Fruit fly (Drosophila melanogaster) whole organism: ENCODE measurements around the gene Fkbp59.

Experiments used
- CG8478 ChIP-seq: fragments of >200 bp; optimal IDR thresholded peaks from 2 replicates; lab custom pipeline; 2018; ENCODE audit warnings: inconsistent platforms
- EcR ChIP-seq, 2 experiments: fragments of >200 bp; optimal IDR thresholded peaks; 2 replicates each; lab custom pipeline; 2017; ENCODE audit warnings: missing biosample characterization in 2 of 2, missing genetic modification characterization in 2 of 2, missing genetic modification reagents in 2 of 2

DNA sequence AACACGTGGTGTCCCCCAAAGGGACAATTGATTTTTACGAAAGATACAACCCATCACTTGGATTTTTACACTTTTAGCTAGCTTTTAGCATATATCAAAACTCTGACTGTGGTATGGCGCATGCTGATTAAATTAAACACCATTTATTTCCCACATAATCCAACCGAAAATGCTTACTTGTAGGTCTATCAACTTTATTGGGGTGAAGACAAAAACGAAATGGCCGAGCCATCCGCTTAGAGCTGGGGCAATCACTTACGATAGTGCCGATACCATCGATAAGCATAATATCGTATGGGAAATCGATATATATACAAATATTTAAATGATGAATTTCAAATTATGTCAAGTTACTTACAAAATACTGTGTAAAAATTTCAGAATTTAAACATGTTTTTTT is 9.5 kb downstream of the Fkbp59 start, which contains the start of gene RpS2:
- TF ChIP-seq CG8478 (lab: Kevin White, UChicago): no peak
- no peak for TF ChIP-seq EcR (GFP tag; optimal IDR thresholded peaks at IDR 0.05; lab: Kevin White, UChicago)
